Worm (Caenorhabditis elegans) whole organism, L4/young adult: ENCODE data around the gene str-5.
"Not testable (repeated sequence)": the region's sequence is repeated elsewhere in the genome, so short reads cannot be mapped to it uniquely, and the experiment has no call there.

ENCODE experiments used
- W03F9.2 ChIP-seq: fragments of 150-350 bp; optimal IDR thresholded peaks from 2 replicates; lab custom pipeline; 2014; ENCODE audit warnings: missing biosample characterization, missing genetic modification characterization
- dao-5 ChIP-seq: sonication (generic microtip); optimal IDR thresholded peaks from 2 replicates; lab custom pipeline; 2016; ENCODE audit warnings: missing genotype, missing genetic modification characterization, moderate library complexity, missing compliant biosample characterization
- him-1 ChIP-seq: sonication (generic microtip); optimal IDR thresholded peaks from 2 replicates; lab custom pipeline; 2016; ENCODE audit warnings: missing genotype, missing genetic modification reagents, missing genetic modification characterization, missing compliant biosample characterization

str-5 gene

ce11 chrV:15773141-15773540 is 20.1 kb downstream of the str-5 start, which contains the start of gene nhr-60:
TSS of gene nhr-60 (minus strand) at chrV:15773241.
- TF ChIP-seq W03F9.2 (tag; lab: Kevin White, UChicago): no peak

- TF ChIP-seq dao-5 (tag; lab: Kevin White, UChicago) (no peak), W03F9.2 (tag; lab: Kevin White, UChicago) (no peak), him-1 (tag; lab: Kevin White, UChicago) (no peak)
Observed at ce11 chrV:15773941-15774340, 20.9 kb downstream of the str-5 start.

ce11 chrV:15776651-15777050 is 23.6 kb downstream of the str-5 start, which contains the start of gene nhr-283:
TSS of gene nhr-283 (minus strand) at chrV:15776751.
- TF ChIP-seq him-1 (tag; lab: Kevin White, UChicago) (no peak), dao-5 (tag; lab: Kevin White, UChicago) (no peak)

DNA sequence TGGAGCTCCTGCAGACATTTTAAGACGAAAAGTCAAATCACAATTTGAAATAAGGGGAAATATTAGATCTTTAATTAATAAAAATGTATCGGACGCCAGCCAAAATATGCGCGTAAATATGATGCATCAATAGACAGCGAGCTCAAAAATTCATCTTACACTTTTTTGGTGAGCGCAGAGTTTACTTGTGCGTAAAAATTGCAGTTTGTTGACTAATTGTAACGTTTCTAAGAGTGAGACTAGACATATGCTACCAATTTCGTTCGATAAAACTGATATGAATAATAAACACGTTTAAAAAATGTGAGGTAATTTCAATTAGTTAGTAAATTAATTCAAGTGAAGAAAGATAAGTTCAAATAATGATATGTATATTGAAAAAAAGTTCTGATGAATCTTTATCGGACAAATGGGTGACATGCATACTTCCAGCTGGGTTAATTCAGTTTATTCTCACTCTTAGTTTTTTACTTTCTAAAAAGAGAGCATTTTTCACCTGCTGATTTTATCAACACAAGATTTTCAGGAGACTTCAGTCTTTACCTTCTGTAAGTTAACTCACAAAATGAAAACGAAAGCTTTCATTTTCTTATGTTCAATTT is 26.2 kb downstream of the str-5 start, which contains the start of the genes nhr-285 and irld-52:
Gene nhr-285 (minus strand): TSS at position 101 of the 602 bp plus-strand sequence.
Gene irld-52 (plus strand): TSS at position 552 of the 602 bp plus-strand sequence.
- TF ChIP-seq W03F9.2 (tag; lab: Kevin White, UChicago) (no peak), dao-5 (tag; lab: Kevin White, UChicago) (no peak), him-1 (tag; lab: Kevin White, UChicago) (no peak)

DNA sequence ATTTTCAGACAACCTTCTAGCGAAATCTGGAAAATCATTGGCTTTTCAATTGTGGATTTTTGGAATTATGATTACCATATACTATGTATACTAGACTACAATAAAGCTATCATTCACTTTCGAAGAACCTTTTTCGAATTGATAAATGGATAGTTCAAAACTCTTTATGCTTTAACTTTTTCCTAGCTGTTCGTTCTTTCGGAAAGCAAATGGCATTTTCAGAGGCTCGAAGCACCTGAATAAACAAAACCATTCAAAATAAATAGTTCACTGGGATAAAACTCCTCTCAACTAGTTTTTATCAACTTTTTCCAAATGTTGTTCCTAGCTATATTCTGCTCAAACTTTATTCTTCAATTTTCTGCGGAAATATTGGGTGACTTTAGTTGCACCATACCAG is 28.0 kb downstream of the str-5 start, which contains the start of gene T26E4.2:
Gene T26E4.2 (plus strand): TSS at position 301 of the 400 bp plus-strand sequence.
- TF ChIP-seq him-1 (tag; lab: Kevin White, UChicago) (no peak), dao-5 (tag; lab: Kevin White, UChicago) (no peak), W03F9.2 (tag; lab: Kevin White, UChicago) (no peak)

- TF ChIP-seq W03F9.2 (tag; lab: Kevin White, UChicago) (no peak), dao-5 (tag; lab: Kevin White, UChicago) (no peak), him-1 (tag; lab: Kevin White, UChicago) (no peak)
Observed at ce11 chrV:15782494-15782893, 29.5 kb downstream of the str-5 start, which contains the start of gene T26E4.3. TSS of gene T26E4.3 (plus strand) at chrV:15782794.

- TF ChIP-seq him-1 (tag; lab: Kevin White, UChicago) (no peak), W03F9.2 (tag; lab: Kevin White, UChicago) (no peak), dao-5 (tag; lab: Kevin White, UChicago) (no peak)
Observed at ce11 chrV:15792409-15792808, 39.4 kb downstream of the str-5 start, which contains the start of gene T26E4.4. TSS of gene T26E4.4 (minus strand) at chrV:15792509.

DNA sequence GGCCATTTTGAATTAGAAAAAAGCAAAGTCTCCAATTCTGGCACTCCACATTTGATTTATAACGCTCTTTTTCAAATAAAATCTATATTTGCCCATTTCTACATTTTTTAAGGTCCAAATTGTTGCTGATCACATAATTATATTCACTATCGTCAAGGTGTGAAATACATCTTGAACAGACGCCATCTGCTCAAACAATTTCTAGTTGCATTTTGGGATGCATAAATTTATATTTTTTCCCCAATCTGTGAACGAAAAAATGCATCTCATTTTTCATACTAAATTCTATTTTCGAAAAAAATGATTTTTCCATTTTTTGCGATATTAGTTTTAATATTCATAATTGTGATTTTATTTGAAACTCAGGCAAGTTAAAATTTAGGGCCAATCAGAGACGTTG is 40.2 kb downstream of the str-5 start, which contains the start of gene T26E4.7:
Gene T26E4.7 (plus strand): TSS at position 301 of the 400 bp plus-strand sequence.
- no peak for TF ChIP-seq him-1 (tag; lab: Kevin White, UChicago)
- no peak for TF ChIP-seq dao-5 (tag; lab: Kevin White, UChicago)
- no peak for TF ChIP-seq W03F9.2 (tag; lab: Kevin White, UChicago)

- TF ChIP-seq dao-5 (tag; lab: Kevin White, UChicago): no peak
- TF ChIP-seq him-1 (tag; lab: Kevin White, UChicago): no peak
- TF ChIP-seq W03F9.2 (tag; lab: Kevin White, UChicago): no peak
Observed at ce11 chrV:15796087-15796486, 43.0 kb downstream of the str-5 start, which contains the start of gene nhr-223. TSS of gene nhr-223 (plus strand) at chrV:15796387.

DNA sequence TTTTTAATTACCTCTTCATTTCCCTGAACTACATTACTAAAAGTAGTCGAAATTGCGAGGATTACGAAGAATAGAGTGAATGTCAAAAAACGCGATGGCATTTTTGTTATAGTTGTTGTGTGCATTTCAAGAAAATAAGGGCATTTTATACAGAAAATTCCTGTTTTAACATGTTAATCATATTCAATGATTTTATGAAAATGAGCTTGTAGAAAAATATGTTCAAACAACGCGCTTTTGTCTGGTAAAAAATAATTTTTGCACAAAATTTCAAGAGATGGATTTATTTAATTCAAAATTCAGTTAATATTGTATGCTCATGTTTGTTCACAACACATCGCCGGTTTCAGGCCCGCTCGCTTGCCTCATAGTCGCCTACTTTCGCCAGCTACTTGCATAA is 45.1 kb downstream of the str-5 start, which contains the start of gene T26E4.10:
Gene T26E4.10 (minus strand): TSS at position 101 of the 400 bp plus-strand sequence.
- no peak for TF ChIP-seq W03F9.2 (tag; lab: Kevin White, UChicago)
- TF ChIP-seq him-1 (tag; lab: Kevin White, UChicago): no peak
- TF ChIP-seq dao-5 (tag; lab: Kevin White, UChicago): no peak

DNA sequence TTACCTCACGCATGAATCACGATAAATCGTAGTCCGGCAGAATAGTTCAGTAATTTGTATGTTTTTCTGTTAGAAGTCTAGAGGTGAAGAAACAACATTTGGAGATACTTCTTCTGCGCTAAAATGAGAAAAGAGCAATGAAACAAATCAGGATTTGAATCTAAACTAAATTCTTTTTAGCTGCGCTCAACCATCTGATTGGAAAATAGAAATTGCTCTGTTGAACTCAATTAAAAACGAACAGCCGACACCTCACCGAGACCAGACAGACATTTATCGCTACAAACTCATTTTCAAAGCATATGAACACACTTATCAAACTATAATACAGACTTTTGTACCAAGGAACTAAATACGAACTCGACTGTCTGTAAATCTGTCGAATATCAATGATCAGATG is 49.6 kb downstream of the str-5 start, which contains the start of gene T26E4.9:
Gene T26E4.9 (minus strand): TSS at position 101 of the 400 bp plus-strand sequence.
- not testable (repeated sequence) for TF ChIP-seq dao-5, him-1, W03F9.2 (tag; lab: Kevin White, UChicago)

ce11 chrV:15803079-15803478 is 50.0 kb downstream of the str-5 start, which contains the start of gene srd-27:
TSS of gene srd-27 (plus strand) at chrV:15803379.
- TF ChIP-seq W03F9.2, dao-5, him-1 (tag; lab: Kevin White, UChicago): not testable (repeated sequence)

DNA sequence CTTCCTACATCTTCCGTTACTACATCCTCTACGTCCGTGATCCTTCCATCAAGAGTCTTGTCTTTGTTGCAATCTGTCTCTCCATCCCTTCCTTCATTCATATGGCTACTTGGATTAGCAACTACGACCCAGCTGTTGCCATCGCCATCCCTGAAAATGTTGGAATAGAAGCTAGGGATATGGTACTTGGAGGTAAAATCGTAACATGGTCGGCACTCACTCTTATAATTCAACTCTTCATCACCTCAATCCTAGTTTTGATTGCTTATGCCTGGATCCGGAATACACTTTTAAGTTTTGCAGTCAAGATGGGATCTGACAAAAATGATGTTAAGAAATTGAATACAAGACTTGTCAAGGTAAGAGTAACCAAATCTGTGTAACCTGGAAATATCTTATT is 50.7 kb downstream of the str-5 start, which contains the start of gene T26E4.18:
Gene T26E4.18 (minus strand): TSS at position 101 of the 400 bp plus-strand sequence.
- TF ChIP-seq dao-5, W03F9.2, him-1 (tag; lab: Kevin White, UChicago): not testable (repeated sequence)
